Fruit fly (Drosophila melanogaster) whole organism, embryonic: ENCODE results near the gene ida.

Source experiments
- Antp ChIP-seq: fragments of 200-800 bp; sonication (Bioruptor generic); optimal IDR thresholded peaks from 3 replicates; lab custom pipeline; 2016; ENCODE audit warnings: missing biosample characterization, missing genetic modification characterization
- Bteb2 ChIP-seq: fragments of 200-800 bp; sonication (Bioruptor generic); optimal IDR thresholded peaks from 2 replicates; lab custom pipeline; 2016; ENCODE audit warnings: missing biosample characterization, missing genetic modification characterization
- CG10267 ChIP-seq: fragments of 200-800 bp; sonication (Bioruptor generic); optimal IDR thresholded peaks from 2 replicates; lab custom pipeline; 2018; ENCODE audit warnings: missing biosample characterization, mild to moderate bottlenecking, missing genetic modification characterization, moderate library complexity
- CG10431 ChIP-seq: fragments of 200-800 bp; sonication (Bioruptor generic); optimal IDR thresholded peaks from 3 replicates; lab custom pipeline; 2018; ENCODE audit warnings: missing biosample characterization, mild to moderate bottlenecking, missing genetic modification characterization
- CG10565 ChIP-seq: fragments of 200-800 bp; sonication (Bioruptor generic); optimal IDR thresholded peaks from 3 replicates; lab custom pipeline; 2016; ENCODE audit warnings: missing biosample characterization, mild to moderate bottlenecking, missing genetic modification characterization
- CG12236 ChIP-seq: fragments of 200-800 bp; sonication (Bioruptor generic); optimal IDR thresholded peaks from 2 replicates; lab custom pipeline; 2016; ENCODE audit warnings: missing biosample characterization, missing genetic modification characterization
- CG12659 ChIP-seq: fragments of 200-800 bp; sonication (Bioruptor generic); optimal IDR thresholded peaks from 3 replicates; lab custom pipeline; 2017; ENCODE audit warnings: mild to moderate bottlenecking, missing biosample characterization, missing genetic modification reagents, missing genetic modification characterization
- CG13894 ChIP-seq: fragments of 200-800 bp; sonication (Bioruptor generic); optimal IDR thresholded peaks from 3 replicates; lab custom pipeline; 2018; ENCODE audit warnings: missing biosample characterization, mild to moderate bottlenecking, missing genetic modification characterization, moderate library complexity
- CG1647 ChIP-seq: fragments of 200-800 bp; sonication (Bioruptor generic); optimal IDR thresholded peaks from 3 replicates; lab custom pipeline; 2016; ENCODE audit warnings: missing biosample characterization, missing genetic modification characterization
- CG16863 ChIP-seq: fragments of 200-800 bp; sonication (Bioruptor generic); optimal IDR thresholded peaks from 3 replicates; lab custom pipeline; 2016; ENCODE audit warnings: missing biosample characterization, missing genetic modification characterization
- CG17328 ChIP-seq: fragments of 200-800 bp; sonication (Bioruptor generic); IDR thresholded peaks from 2 replicates; pipeline ENCODE4 v1.3.6; 2022; ENCODE audit warnings: missing biosample characterization, missing genetic modification characterization
- CG17359 ChIP-seq: fragments of 200-800 bp; sonication (Bioruptor generic); optimal IDR thresholded peaks from 3 replicates; lab custom pipeline; 2018; ENCODE audit warnings: missing biosample characterization, mild to moderate bottlenecking, missing genetic modification characterization, moderate library complexity
- CG17385 ChIP-seq: fragments of 200-800 bp; sonication (Bioruptor generic); optimal IDR thresholded peaks from 3 replicates; lab custom pipeline; 2018; ENCODE audit warnings: missing biosample characterization, mild to moderate bottlenecking, missing genetic modification characterization
- CG18476 ChIP-seq: fragments of 200-800 bp; sonication (Bioruptor generic); optimal IDR thresholded peaks from 2 replicates; lab custom pipeline; 2016; ENCODE audit warnings: missing biosample characterization, mild to moderate bottlenecking, missing genetic modification characterization
- CG18764 ChIP-seq: fragments of 200-800 bp; sonication (Bioruptor generic); optimal IDR thresholded peaks from 3 replicates; lab custom pipeline; 2016; ENCODE audit warnings: missing biosample characterization, missing genetic modification characterization
- CG2116 ChIP-seq: fragments of 200-800 bp; sonication (Bioruptor generic); optimal IDR thresholded peaks from 3 replicates; lab custom pipeline; 2018; ENCODE audit warnings: missing biosample characterization, mild to moderate bottlenecking, missing genetic modification characterization
- CG32767 ChIP-seq: fragments of 200-800 bp; sonication (Bioruptor generic); IDR thresholded peaks from 2 replicates; pipeline ENCODE4 v1.3.6; 2022; ENCODE audit warnings: missing biosample characterization, missing genetic modification characterization
- CG4282 ChIP-seq: fragments of 200-800 bp; sonication (Bioruptor generic); optimal IDR thresholded peaks from 2 replicates; lab custom pipeline; 2016; ENCODE audit warnings: missing biosample characterization, missing genetic modification characterization
- CG5245 ChIP-seq: fragments of 200-800 bp; sonication (Bioruptor generic); optimal IDR thresholded peaks from 3 replicates; lab custom pipeline; 2016; ENCODE audit warnings: missing biosample characterization, missing genetic modification characterization
- CG6654 ChIP-seq: fragments of 200-800 bp; sonication (Bioruptor generic); optimal IDR thresholded peaks from 2 replicates; lab custom pipeline; 2017; ENCODE audit warnings: missing biosample characterization, mild to moderate bottlenecking, missing genetic modification characterization
- CG7271 ChIP-seq: fragments of 200-800 bp; sonication (Bioruptor generic); optimal IDR thresholded peaks from 2 replicates; lab custom pipeline; 2018; ENCODE audit warnings: missing biosample characterization, mild to moderate bottlenecking, missing genetic modification characterization, moderate library complexity
- CG7745 ChIP-seq: fragments of 200-800 bp; sonication (Bioruptor generic); optimal IDR thresholded peaks from 2 replicates; lab custom pipeline; 2018; ENCODE audit warnings: missing biosample characterization, mild to moderate bottlenecking, missing genetic modification characterization, moderate library complexity
- CG8388 ChIP-seq: fragments of 200-800 bp; sonication (Bioruptor generic); optimal IDR thresholded peaks from 2 replicates; lab custom pipeline; 2019; ENCODE audit warnings: missing biosample characterization, mild to moderate bottlenecking, missing genetic modification characterization, moderate library complexity
- Dad ChIP-seq: fragments of 200-800 bp; sonication (Bioruptor generic); optimal IDR thresholded peaks from 3 replicates; lab custom pipeline; 2016; ENCODE audit warnings: missing biosample characterization, missing genetic modification characterization
- H15 ChIP-seq: fragments of 200-800 bp; sonication (Bioruptor generic); IDR thresholded peaks from 3 replicates; pipeline ENCODE4 v1.3.6; 2022; ENCODE audit warnings: missing biosample characterization, missing genetic modification characterization
- Hr3 ChIP-seq: fragments of 200-800 bp; sonication (Bioruptor generic); optimal IDR thresholded peaks from 3 replicates; lab custom pipeline; 2016; ENCODE audit warnings: missing biosample characterization, missing genetic modification characterization
- Meics ChIP-seq: fragments of 200-800 bp; sonication (Bioruptor generic); optimal IDR thresholded peaks from 2 replicates; lab custom pipeline; 2017; ENCODE audit warnings: missing biosample characterization, mild to moderate bottlenecking, missing genetic modification characterization
- NC2α ChIP-seq: fragments of 200-800 bp; sonication (Bioruptor generic); optimal IDR thresholded peaks from 2 replicates; lab custom pipeline; 2016; ENCODE audit warnings: missing biosample characterization, missing genetic modification characterization
- YL-1 ChIP-seq: fragments of 200-800 bp; sonication (Bioruptor generic); optimal IDR thresholded peaks from 3 replicates; lab custom pipeline; 2017; ENCODE audit warnings: missing biosample characterization, mild to moderate bottlenecking, missing genetic modification characterization
- bcd ChIP-seq: fragments of 200-800 bp; sonication (Bioruptor generic); optimal IDR thresholded peaks from 2 replicates; lab custom pipeline; 2017; ENCODE audit warnings: missing biosample characterization, mild to moderate bottlenecking, missing genetic modification characterization
- chn ChIP-seq: fragments of 200-800 bp; sonication (Bioruptor generic); optimal IDR thresholded peaks from 2 replicates; lab custom pipeline; 2016; ENCODE audit warnings: missing biosample characterization, missing genetic modification characterization
- dmrt11E ChIP-seq: fragments of 200-800 bp; sonication (Bioruptor generic); optimal IDR thresholded peaks from 3 replicates; lab custom pipeline; 2018; ENCODE audit warnings: missing biosample characterization, mild to moderate bottlenecking, missing genetic modification characterization, moderate library complexity
- dmrt99B ChIP-seq: fragments of 200-800 bp; sonication (Bioruptor generic); optimal IDR thresholded peaks from 2 replicates; lab custom pipeline; 2018; ENCODE audit warnings: missing biosample characterization, mild to moderate bottlenecking, missing genetic modification characterization, moderate library complexity
- emc ChIP-seq: fragments of 200-800 bp; sonication (Bioruptor generic); optimal IDR thresholded peaks from 2 replicates; lab custom pipeline; 2016; ENCODE audit warnings: missing biosample characterization, missing genetic modification characterization
- gcm2 ChIP-seq: fragments of 200-800 bp; sonication (Bioruptor generic); optimal IDR thresholded peaks from 2 replicates; lab custom pipeline; 2016; ENCODE audit warnings: missing biosample characterization, missing genetic modification characterization
- gem ChIP-seq: fragments of 200-800 bp; sonication (Bioruptor generic); optimal IDR thresholded peaks from 2 replicates; lab custom pipeline; 2019; ENCODE audit warnings: missing biosample characterization, mild to moderate bottlenecking, missing genetic modification characterization, moderate library complexity
- ham ChIP-seq: fragments of 200-800 bp; sonication (Bioruptor generic); IDR thresholded peaks from 2 replicates; pipeline ENCODE4 v1.3.6; 2022; ENCODE audit warnings: missing biosample characterization, missing genetic modification characterization
- lbe ChIP-seq: fragments of 200-800 bp; sonication (Bioruptor generic); optimal IDR thresholded peaks from 2 replicates; lab custom pipeline; 2016; ENCODE audit warnings: missing biosample characterization, mild to moderate bottlenecking, missing genetic modification characterization
- lola ChIP-seq, 3 experiments: fragments of >200 bp in 2 of 3; fragments of 200-800 bp in 1 of 3; sonication (Bioruptor generic) in 1 of 3; optimal IDR thresholded peaks; 2 replicates each; lab custom pipeline; 2017 to 2019; ENCODE audit warnings: missing biosample characterization in 3 of 3, missing genetic modification characterization in 3 of 3, mild to moderate bottlenecking in 1 of 3, moderate library complexity in 1 of 3
- luna ChIP-seq: fragments of 200-800 bp; sonication (Bioruptor generic); optimal IDR thresholded peaks from 2 replicates; lab custom pipeline; 2016; ENCODE audit warnings: missing biosample characterization, missing genetic modification characterization
- mam ChIP-seq: fragments of 200-800 bp; sonication (Bioruptor generic); optimal IDR thresholded peaks from 3 replicates; lab custom pipeline; 2016; ENCODE audit warnings: missing biosample characterization, missing genetic modification characterization
- nom ChIP-seq: fragments of 200-800 bp; sonication (Bioruptor generic); optimal IDR thresholded peaks from 2 replicates; lab custom pipeline; 2017; ENCODE audit warnings: missing biosample characterization, missing genetic modification characterization, mild to moderate bottlenecking, moderate library complexity, missing genetic modification reagents
- pho ChIP-seq: fragments of 200-800 bp; sonication (Bioruptor generic); optimal IDR thresholded peaks from 2 replicates; lab custom pipeline; 2016; ENCODE audit warnings: missing biosample characterization, missing genetic modification characterization
- pum ChIP-seq: fragments of 200-800 bp; sonication (Bioruptor generic); optimal IDR thresholded peaks from 2 replicates; lab custom pipeline; 2016; ENCODE audit warnings: missing biosample characterization, missing genetic modification characterization
- row ChIP-seq: fragments of 200-800 bp; sonication (Bioruptor generic); IDR thresholded peaks from 3 replicates; pipeline ENCODE4 v1.3.6; 2022; ENCODE audit warnings: missing biosample characterization, missing genetic modification characterization
- run ChIP-seq: fragments of 200-800 bp; sonication (Bioruptor generic); optimal IDR thresholded peaks from 3 replicates; lab custom pipeline; 2018; ENCODE audit warnings: missing biosample characterization, mild to moderate bottlenecking, missing genetic modification characterization
- scrt ChIP-seq: fragments of 200-800 bp; sonication (Bioruptor generic); optimal IDR thresholded peaks from 2 replicates; lab custom pipeline; 2018; ENCODE audit warnings: missing biosample characterization, mild to moderate bottlenecking, missing genetic modification characterization, moderate library complexity
- slou ChIP-seq: fragments of 200-800 bp; sonication (Bioruptor generic); optimal IDR thresholded peaks from 3 replicates; lab custom pipeline; 2016; ENCODE audit warnings: missing biosample characterization, missing genetic modification characterization
- tio ChIP-seq: fragments of 200-800 bp; sonication (Bioruptor generic); optimal IDR thresholded peaks from 2 replicates; lab custom pipeline; 2017; ENCODE audit warnings: missing biosample characterization, missing genetic modification characterization, inconsistent platforms
- tx ChIP-seq: fragments of 200-800 bp; sonication (Bioruptor generic); optimal IDR thresholded peaks from 2 replicates; lab custom pipeline; 2016; ENCODE audit warnings: missing biosample characterization, missing genetic modification characterization

ida gene

dm6 chr3L:3902491-3903198, 2.5 kb upstream of the ida start, which contains the start of gene Ubi-p63E (continued):
- TF ChIP-seq CG18476 (GFP tag; lab: Kevin White, UChicago): peak; percentile 50
- TF ChIP-seq CG17328: no peak
- peak; percentile 65 for TF ChIP-seq dmrt11E (tag; lab: Kevin White, UChicago)
- TF ChIP-seq dmrt99B (tag; lab: Kevin White, UChicago): peak; percentile 64
- TF ChIP-seq mam (GFP tag; lab: Kevin White, UChicago): peak; percentile 81
- peak; percentile 1 for TF ChIP-seq CG5245 (GFP tag; lab: Kevin White, UChicago)
- no peak for TF ChIP-seq row (GFP tag; lab: Robert Waterston, UW)
- TF ChIP-seq run: no peak
- peak; percentile 45 for TF ChIP-seq Bteb2 (GFP tag; lab: Kevin White, UChicago)
- no peak for TF ChIP-seq CG7271 (tag; lab: Kevin White, UChicago)
- TF ChIP-seq lbe (GFP tag; lab: Kevin White, UChicago): peak; percentile 60
- TF ChIP-seq lola (GFP tag; optimal IDR thresholded peaks at IDR 0.05; lab: Kevin White, UChicago): peak in 1 of 3 experiments; percentile 55
- no peak for TF ChIP-seq ham (GFP tag; lab: Robert Waterston, UW)
- TF ChIP-seq Hr3 (GFP tag; lab: Kevin White, UChicago): peak; percentile 56
- TF ChIP-seq slou (GFP tag; lab: Kevin White, UChicago): peak; percentile 15
- TF ChIP-seq CG10267 (tag; lab: Kevin White, UChicago): peak; percentile 59
- peak; percentile 66 for TF ChIP-seq Antp (GFP tag; lab: Kevin White, UChicago)
- TF ChIP-seq gem (tag; lab: Kevin White, UChicago): peak; percentile 79
- peak; percentile 88 for TF ChIP-seq tio
- peak; percentile 30 for TF ChIP-seq CG18764 (GFP tag; lab: Kevin White, UChicago)
- peak; percentile 9 for TF ChIP-seq CG7745 (tag; lab: Kevin White, UChicago)
- peak; percentile 33 for TF ChIP-seq CG2116 (GFP tag; lab: Kevin White, UChicago)
- TF ChIP-seq CG17385 (GFP tag; lab: Kevin White, UChicago): peak; percentile 49
- TF ChIP-seq scrt (GFP tag; lab: Kevin White, UChicago): peak; percentile 43
- TF ChIP-seq CG16863 (GFP tag; lab: Kevin White, UChicago): peak; percentile 26
- peak; percentile 76 for TF ChIP-seq nom (GFP tag; lab: Kevin White, UChicago)
- peak; percentile 86 for TF ChIP-seq YL-1
- peak; percentile 55 for TF ChIP-seq chn
- TF ChIP-seq CG32767 (GFP tag; lab: Robert Waterston, UW): no peak
- TF ChIP-seq CG10565: no peak
- TF ChIP-seq tx: peak; percentile 67
- peak; percentile 66 for TF ChIP-seq CG13894 (tag; lab: Kevin White, UChicago)
- peak; percentile 62 for TF ChIP-seq bcd (GFP tag; lab: Kevin White, UChicago)
- TF ChIP-seq emc (GFP tag; lab: Kevin White, UChicago): peak; percentile 28
- TF ChIP-seq CG12236 (GFP tag; lab: Kevin White, UChicago): peak; percentile 61
- TF ChIP-seq CG8388: peak; percentile 48
- TF ChIP-seq H15 (GFP tag; lab: Robert Waterston, UW): no peak
- TF ChIP-seq CG4282 (GFP tag; lab: Kevin White, UChicago): peak; percentile 42
- TF ChIP-seq Meics (GFP tag; lab: Kevin White, UChicago): peak; percentile 72
- peak; percentile 49 for TF ChIP-seq luna
- TF ChIP-seq pum (GFP tag; lab: Kevin White, UChicago): peak; percentile 75
- TF ChIP-seq NC2α (GFP tag; lab: Kevin White, UChicago): peak; percentile 24
- peak; percentile 43 for TF ChIP-seq CG12659 (GFP tag; lab: Kevin White, UChicago)
- peak; percentile 37 for TF ChIP-seq CG6654 (GFP tag; lab: Kevin White, UChicago)
- TF ChIP-seq CG1647: peak; percentile 63
- TF ChIP-seq pho: peak; percentile 80
- peak; percentile 50 for TF ChIP-seq CG10431 (GFP tag; lab: Kevin White, UChicago)
- no peak for TF ChIP-seq gcm2 (GFP tag; lab: Kevin White, UChicago)
- TF ChIP-seq Dad: peak; percentile 37
- TF ChIP-seq CG17359 (tag; lab: Kevin White, UChicago): peak; percentile 51
